Worm (Caenorhabditis elegans): ENCODE measurements around the gene C01F6.14.

C01F6.14 gene

ce11 chrIV:9078469-9078868 lies 25.5 kb downstream of the C01F6.14 start, which contains the start of gene mans-4:
TSS of gene mans-4 (minus strand) at chrIV:9078569.
- TF ChIP-seq lin-35 (GFP tag; optimal IDR thresholded peaks at IDR 0.05), result no peak
- TF ChIP-seq nhr-179 (tag; optimal IDR thresholded peaks at IDR 0.05), result no peak
- TF ChIP-seq ets-4 (GFP tag; optimal IDR thresholded peaks at IDR 0.05), result no peak
- TF ChIP-seq nfya-1 (tag; optimal IDR thresholded peaks at IDR 0.05; ENCODE audit: borderline replicate concordance, insufficient read depth), result no peak
- no peak for TF ChIP-seq dpl-1 (GFP tag; optimal IDR thresholded peaks at IDR 0.05)

- TF ChIP-seq lir-1 (GFP tag; conservative IDR thresholded peaks at IDR 0.05) (peak; percentile 82), snpc-1.1 (tag; optimal IDR thresholded peaks at IDR 0.05; ENCODE audit: insufficient read depth) (no peak), unc-62 (GFP tag; optimal IDR thresholded peaks at IDR 0.05) (no peak), lin-54 (GFP tag; optimal IDR thresholded peaks at IDR 0.05) (peak; percentile 96), nhr-27 (tag; optimal IDR thresholded peaks at IDR 0.05) (no peak), T07F8.4 (tag; optimal IDR thresholded peaks at IDR 0.05) (no peak), egl-18 (GFP tag; IDR thresholded peaks at IDR 0.05) (no peak), fkh-3 (tag; optimal IDR thresholded peaks at IDR 0.05) (no peak), Y79H2A.3 (GFP tag; conservative IDR thresholded peaks at IDR 0.05) (no peak), C17E4.6 (GFP tag; IDR thresholded peaks at IDR 0.05) (no peak), F10E7.11 (tag; optimal IDR thresholded peaks at IDR 0.05) (no peak), zim-3 (tag; optimal IDR thresholded peaks at IDR 0.05) (peak; percentile 44), akir-1 (GFP tag; optimal IDR thresholded peaks at IDR 0.05) (peak; percentile 46), K12H6.12 (tag; optimal IDR thresholded peaks at IDR 0.05) (peak; percentile 57), ccch-3 (GFP tag; optimal IDR thresholded peaks at IDR 0.05) (peak; percentile 71), gei-17 (GFP tag; optimal IDR thresholded peaks at IDR 0.05) (no peak), ztf-22 (GFP tag; optimal IDR thresholded peaks at IDR 0.05) (no peak), pha-4 (tag; optimal IDR thresholded peaks at IDR 0.05) (no peak), mcd-1 (GFP tag; IDR thresholded peaks at IDR 0.05) (peak; percentile 72), ztf-28 (GFP tag; IDR thresholded peaks at IDR 0.05) (peak; percentile 89), F57A8.1 (GFP tag; optimal IDR thresholded peaks at IDR 0.05) (no peak), let-526 (GFP tag; IDR thresholded peaks at IDR 0.05) (0 out of 2 replicates have a peak, but pooled peaks have one; percentile 62), tlf-1 (GFP tag; optimal IDR thresholded peaks at IDR 0.05) (no peak), F22D6.2 (tag; optimal IDR thresholded peaks at IDR 0.05) (peak; percentile 49), madf-6 (GFP tag; IDR thresholded peaks at IDR 0.05) (peak; percentile 51; the same call in 1 of the 2 replicates), let-607 (tag; optimal IDR thresholded peaks at IDR 0.05) (peak in 1 of 2 experiments; percentile 59), repo-1 (tag; optimal IDR thresholded peaks at IDR 0.05) (no peak), nfyb-1 (GFP tag; IDR thresholded peaks at IDR 0.05) (0 out of 2 replicates have a peak, but pooled peaks have one; percentile 39), Y56A3A.18 (GFP tag; IDR thresholded peaks at IDR 0.05) (no peak), hlh-26 (GFP tag; conservative IDR thresholded peaks at IDR 0.05) (no peak), hmg-20 (GFP tag; IDR thresholded peaks at IDR 0.05) (no peak), B0336.3 (GFP tag; IDR thresholded peaks at IDR 0.05) (no peak), hmg-1.2 (GFP tag; IDR thresholded peaks at IDR 0.05) (peak; percentile 25; the same call in 1 of the 2 replicates), B0035.1 (tag; optimal IDR thresholded peaks at IDR 0.05) (no peak), rcor-1 (GFP tag; IDR thresholded peaks at IDR 0.05) (peak; percentile 60), F37B4.10 (GFP tag; IDR thresholded peaks at IDR 0.05) (no peak), ztf-26 (tag; optimal IDR thresholded peaks at IDR 0.05) (no peak), aptf-2 (GFP tag; conservative IDR thresholded peaks at IDR 0.05) (peak; percentile 82), ceh-58 (GFP tag; IDR thresholded peaks at IDR 0.05) (no peak), ekl-4 (GFP tag; IDR thresholded peaks at IDR 0.05) (peak; percentile 51), Y53F4B.3 (GFP tag; IDR thresholded peaks at IDR 0.05) (no peak), zfh-2 (GFP tag; conservative IDR thresholded peaks at IDR 0.05) (no peak)
Observed at ce11 chrIV:9074244-9074723, 29.6 kb downstream of the C01F6.14 start, which contains the start of gene mppb-1. TSS of gene mppb-1 (plus strand) at chrIV:9074673.

Measured in whole organism, young adult.